Worm (Caenorhabditis elegans) whole organism, young adult: ENCODE data around the gene F53A10.2.

Experiments
- B0035.1 ChIP-seq: sonication (generic microtip); optimal IDR thresholded peaks from 2 replicates; lab custom pipeline; 2016; ENCODE audit warnings: missing genetic modification characterization, mild to moderate bottlenecking, missing compliant biosample characterization, missing genotype, missing genetic modification reagents
- B0336.3 ChIP-seq: fragments of 200-800 bp; sonication (Bioruptor generic); IDR thresholded peaks from 2 replicates; pipeline ENCODE4 v1.3.6; 2022; ENCODE audit warnings: missing genetic modification characterization, missing compliant biosample characterization
- F10E7.11 ChIP-seq: sonication (generic microtip); optimal IDR thresholded peaks from 2 replicates; lab custom pipeline; 2017; ENCODE audit warnings: mild to moderate bottlenecking, missing genetic modification characterization, moderate library complexity, missing compliant biosample characterization
- F22D6.2 ChIP-seq: sonication (generic microtip); optimal IDR thresholded peaks from 2 replicates; lab custom pipeline; 2016; ENCODE audit warnings: mild to moderate bottlenecking, missing genetic modification characterization, missing compliant biosample characterization
- F57A8.1 ChIP-seq: fragments of 200-800 bp; sonication (Bioruptor generic); optimal IDR thresholded peaks from 2 replicates; lab custom pipeline; 2018; ENCODE audit warnings: mild to moderate bottlenecking, missing genetic modification characterization, moderate library complexity, missing compliant biosample characterization
- Y53G8AR.9 ChIP-seq: fragments of 200-800 bp; sonication (Bioruptor generic); conservative IDR thresholded peaks from 2 replicates; pipeline ENCODE4 v1.3.6; 2022; ENCODE audit warnings: missing genetic modification reagents, missing genetic modification characterization, missing compliant biosample characterization
- Y95B8A.8 ChIP-seq: fragments of 200-800 bp; sonication (Bioruptor generic); IDR thresholded peaks from 2 replicates; pipeline ENCODE4 v1.3.6; 2022; ENCODE audit warnings: missing genetic modification reagents, missing genetic modification characterization, missing compliant biosample characterization
- athp-1 ChIP-seq: sonication (generic microtip); optimal IDR thresholded peaks from 2 replicates; lab custom pipeline; 2017; ENCODE audit warnings: mild to moderate bottlenecking, missing genetic modification characterization, missing compliant biosample characterization
- attf-3 ChIP-seq: fragments of 200-800 bp; sonication (Bioruptor generic); conservative IDR thresholded peaks from 2 replicates; pipeline ENCODE4 v1.3.6; 2022; ENCODE audit warnings: missing genetic modification reagents, missing genetic modification characterization, missing compliant biosample characterization
- attf-5 ChIP-seq: fragments of 200-800 bp; sonication (Bioruptor generic); optimal IDR thresholded peaks from 2 replicates; lab custom pipeline; 2018; ENCODE audit warnings: mild to moderate bottlenecking, missing genetic modification characterization, missing compliant biosample characterization
- bed-2 ChIP-seq: fragments of 200-800 bp; sonication (Bioruptor generic); IDR thresholded peaks from 2 replicates; pipeline ENCODE4 v1.3.6; 2022; ENCODE audit warnings: missing genetic modification reagents, missing genetic modification characterization, missing compliant biosample characterization
- ceh-58 ChIP-seq: fragments of 200-800 bp; sonication (Bioruptor generic); IDR thresholded peaks from 2 replicates; pipeline ENCODE4 v1.3.6; 2022; ENCODE audit warnings: missing genetic modification characterization, missing compliant biosample characterization
- ceh-79 ChIP-seq: sonication (generic microtip); optimal IDR thresholded peaks from 2 replicates; lab custom pipeline; 2017; ENCODE audit warnings: mild to moderate bottlenecking, missing genetic modification characterization, missing compliant biosample characterization
- chd-7 ChIP-seq: sonication (generic microtip); optimal IDR thresholded peaks from 2 replicates; lab custom pipeline; 2016; ENCODE audit warnings: mild to moderate bottlenecking, missing genetic modification characterization, moderate library complexity, missing compliant biosample characterization
- dpff-1 ChIP-seq: sonication (generic microtip); optimal IDR thresholded peaks from 2 replicates; lab custom pipeline; 2017; ENCODE audit warnings: mild to moderate bottlenecking, missing genetic modification characterization, missing compliant biosample characterization
- egrh-3 ChIP-seq: fragments of 200-800 bp; sonication (Bioruptor generic); IDR thresholded peaks from 2 replicates; pipeline ENCODE4 v1.3.6; 2022; ENCODE audit warnings: missing genetic modification reagents, missing genetic modification characterization, missing compliant biosample characterization
- gei-17 ChIP-seq: fragments of 200-800 bp; sonication (Bioruptor generic); optimal IDR thresholded peaks from 2 replicates; lab custom pipeline; 2018; ENCODE audit warnings: mild to moderate bottlenecking, missing genetic modification characterization, missing compliant biosample characterization
- hlh-12 ChIP-seq: sonication (generic microtip); optimal IDR thresholded peaks from 2 replicates; lab custom pipeline; 2016; ENCODE audit warnings: missing genetic modification characterization, missing compliant biosample characterization
- hmg-1.2 ChIP-seq: fragments of 200-800 bp; sonication (Bioruptor generic); IDR thresholded peaks from 2 replicates; pipeline ENCODE4 v1.3.6; 2022; ENCODE audit warnings: missing genetic modification reagents, missing genetic modification characterization, missing compliant biosample characterization
- hmg-20 ChIP-seq: fragments of 200-800 bp; sonication (Bioruptor generic); IDR thresholded peaks from 2 replicates; pipeline ENCODE4 v1.3.6; 2022; ENCODE audit warnings: missing genetic modification reagents, missing genetic modification characterization, missing compliant biosample characterization
- hrde-1 ChIP-seq: sonication (generic microtip); optimal IDR thresholded peaks from 2 replicates; lab custom pipeline; 2016; ENCODE audit warnings: missing genetic modification characterization, mild to moderate bottlenecking, missing compliant biosample characterization, moderate library complexity, missing genotype, missing genetic modification reagents, borderline replicate concordance
- lag-1 ChIP-seq: fragments of 200-800 bp; sonication (Bioruptor generic); IDR thresholded peaks from 2 replicates; pipeline ENCODE4 v1.3.6; 2022; ENCODE audit warnings: missing genetic modification reagents, missing genetic modification characterization, missing compliant biosample characterization
- let-607 ChIP-seq, 2 experiments: fragments of 200-800 bp in 1 of 2; sonication (Bioruptor generic) in 1 of 2; sonication (generic microtip) in 1 of 2; optimal IDR thresholded peaks; 2 replicates each; lab custom pipeline; 2016 to 2018; ENCODE audit warnings: mild to moderate bottlenecking in 2 of 2, missing compliant biosample characterization in 2 of 2, missing genetic modification characterization in 2 of 2, moderate library complexity in 2 of 2, missing genotype in 1 of 2
- lsl-1 ChIP-seq: fragments of 200-800 bp; sonication (Bioruptor generic); optimal IDR thresholded peaks from 2 replicates; lab custom pipeline; 2018; ENCODE audit warnings: mild to moderate bottlenecking, missing genetic modification characterization, moderate library complexity, missing compliant biosample characterization
- madf-10 ChIP-seq: sonication (generic microtip); optimal IDR thresholded peaks from 2 replicates; lab custom pipeline; 2016; ENCODE audit warnings: mild to moderate bottlenecking, missing genetic modification characterization, missing compliant biosample characterization
- madf-6 ChIP-seq: fragments of 200-800 bp; sonication (Bioruptor generic); IDR thresholded peaks from 2 replicates; pipeline ENCODE4 v1.3.6; 2022; ENCODE audit warnings: missing genetic modification reagents, missing genetic modification characterization, missing compliant biosample characterization
- mxl-1 ChIP-seq: sonication (generic microtip); optimal IDR thresholded peaks from 2 replicates; lab custom pipeline; 2016; ENCODE audit warnings: missing genetic modification characterization, missing compliant biosample characterization
- nfya-1 ChIP-seq: sonication (generic microtip); optimal IDR thresholded peaks from 2 replicates; lab custom pipeline; 2017; ENCODE audit warnings: antibody characterized with exemption, missing compliant biosample characterization, missing genetic modification characterization, borderline replicate concordance; ENCODE audit not compliant: insufficient read depth
- nhr-80 ChIP-seq: sonication (generic microtip); optimal IDR thresholded peaks from 2 replicates; lab custom pipeline; 2016; ENCODE audit warnings: missing genetic modification characterization, missing compliant biosample characterization
- nhr-90 ChIP-seq: sonication (generic microtip); optimal IDR thresholded peaks from 2 replicates; lab custom pipeline; 2016; ENCODE audit warnings: missing genotype, mild to moderate bottlenecking, missing genetic modification characterization, missing compliant biosample characterization
- pbrm-1 ChIP-seq: fragments of 200-800 bp; sonication (Bioruptor generic); IDR thresholded peaks from 2 replicates; pipeline ENCODE4 v1.3.6; 2022; ENCODE audit warnings: missing genetic modification reagents, missing genetic modification characterization, missing compliant biosample characterization
- rcor-1 ChIP-seq: fragments of 200-800 bp; sonication (Bioruptor generic); IDR thresholded peaks from 2 replicates; pipeline ENCODE4 v1.3.6; 2022; ENCODE audit warnings: missing genetic modification reagents, missing genetic modification characterization, missing compliant biosample characterization
- rpc-1 ChIP-seq, 2 experiments: fragments of 150-350 bp in 1 of 2; sonication (generic microtip) in 1 of 2; optimal IDR thresholded peaks; 2 replicates each; lab custom pipeline; 2014 to 2018; ENCODE audit warnings: missing biosample characterization in 1 of 2, missing genetic modification characterization in 1 of 2, missing genetic modification reagents in 1 of 2, missing genotype in 1 of 2
- snpc-1.3 ChIP-seq: sonication (generic microtip); optimal IDR thresholded peaks from 2 replicates; lab custom pipeline; 2017; ENCODE audit warnings: missing genetic modification characterization, mild to moderate bottlenecking, missing compliant biosample characterization, antibody characterized with exemption, moderate library complexity, missing genotype, missing genetic modification reagents; ENCODE audit not compliant: insufficient read depth
- snpc-3.4 ChIP-seq: sonication (generic microtip); optimal IDR thresholded peaks from 2 replicates; lab custom pipeline; 2017; ENCODE audit warnings: missing genetic modification characterization, mild to moderate bottlenecking, missing compliant biosample characterization, antibody characterized with exemption, moderate library complexity, missing genotype, missing genetic modification reagents
- tbx-9 ChIP-seq: sonication (generic microtip); optimal IDR thresholded peaks from 2 replicates; lab custom pipeline; 2016; ENCODE audit warnings: borderline replicate concordance, missing genetic modification characterization, inconsistent platforms, missing compliant biosample characterization
- unc-130 ChIP-seq: sonication (generic microtip); optimal IDR thresholded peaks from 2 replicates; lab custom pipeline; 2016; ENCODE audit warnings: missing genetic modification reagents, missing genetic modification characterization, missing compliant biosample characterization
- zfh-2 ChIP-seq: fragments of 200-800 bp; sonication (Bioruptor generic); conservative IDR thresholded peaks from 2 replicates; pipeline ENCODE4 v1.3.6; 2022; ENCODE audit warnings: missing genetic modification reagents, missing genetic modification characterization, missing compliant biosample characterization
- ztf-18 ChIP-seq: sonication (generic microtip); optimal IDR thresholded peaks from 2 replicates; lab custom pipeline; 2016; ENCODE audit warnings: missing genotype, mild to moderate bottlenecking, missing genetic modification characterization, missing compliant biosample characterization
- ztf-26 ChIP-seq: sonication (generic microtip); optimal IDR thresholded peaks from 2 replicates; lab custom pipeline; 2017; ENCODE audit warnings: missing genetic modification characterization, missing compliant biosample characterization

F53A10.2 gene

ce11 chrII:1172080-1172575, 25.0 kb upstream of the F53A10.2 start, which contains the start of gene dlhd-1:
Gene dlhd-1 (minus strand): TSS chrII:1172130.
- TF ChIP-seq chd-7 (tag; lab: Kevin White, UChicago) = no peak
- peak; percentile 14 for TF ChIP-seq nhr-80

- no peak for TF ChIP-seq hmg-20
- no peak for TF ChIP-seq unc-130 (GFP tag; lab: Kevin White, UChicago)
- TF ChIP-seq mxl-1 (tag; lab: Kevin White, UChicago) = no peak
- no peak for TF ChIP-seq tbx-9 (tag; lab: Kevin White, UChicago)
- TF ChIP-seq hrde-1 = no peak
- no peak for TF ChIP-seq nfya-1
- TF ChIP-seq madf-10 = no peak
- TF ChIP-seq athp-1 (tag; lab: Kevin White, UChicago) = no peak
- no peak for TF ChIP-seq let-607 (tag; optimal IDR thresholded peaks at IDR 0.05; lab: Kevin White, UChicago)
- TF ChIP-seq F10E7.11 = no peak
- TF ChIP-seq dpff-1 (tag; lab: Kevin White, UChicago) = no peak
- no peak for TF ChIP-seq pbrm-1 (GFP tag; lab: Robert Waterston, UW)
- no peak for TF ChIP-seq Y53G8AR.9 (GFP tag; lab: Robert Waterston, UW)
- TF ChIP-seq F57A8.1 (GFP tag; lab: Kevin White, UChicago) = no peak
- TF ChIP-seq zfh-2 (GFP tag; lab: Robert Waterston, UW) = no peak
- TF ChIP-seq nhr-90 = no peak
- no peak for TF ChIP-seq bed-2 (GFP tag; lab: Robert Waterston, UW)
- TF ChIP-seq attf-5 (GFP tag; lab: Kevin White, UChicago) = no peak
- no peak for TF ChIP-seq ceh-58 (GFP tag; lab: Robert Waterston, UW)
Measured at ce11 chrII:1179223-1179622, 18.0 kb upstream of the F53A10.2 start, which contains the start of gene nas-27. Gene nas-27 (minus strand): TSS chrII:1179323.

ce11 chrII:1188137-1188536, 9.0 kb upstream of the F53A10.2 start:
- TF ChIP-seq egrh-3 (GFP tag; lab: Robert Waterston, UW) (0 out of 2 replicates have a peak, but pooled peaks have one; percentile 44), dpff-1 (tag; lab: Kevin White, UChicago) (no peak), nhr-80 (peak; percentile 11), hmg-1.2 (GFP tag; lab: Robert Waterston, UW) (peak; percentile 92), snpc-3.4 (tag; lab: Kevin White, UChicago) (no peak)

- TF ChIP-seq nhr-80 (peak; percentile 34), hmg-1.2 (GFP tag; lab: Robert Waterston, UW) (peak; percentile 90), ceh-58 (GFP tag; lab: Robert Waterston, UW) (no peak)
Measured at ce11 chrII:1189652-1190051, 7.5 kb upstream of the F53A10.2 start.

ce11 chrII:1191853-1192252, 5.3 kb upstream of the F53A10.2 start:
- TF ChIP-seq rcor-1 (GFP tag; lab: Robert Waterston, UW) (no peak), rpc-1 (optimal IDR thresholded peaks at IDR 0.05; lab: Kevin White, UChicago) (no peak), rpc-1 (tag; optimal IDR thresholded peaks at IDR 0.05; lab: Kevin White, UChicago) (no peak)

ce11 chrII:1196129-1196528, 1.0 kb upstream of the F53A10.2 start:
- TF ChIP-seq ceh-79 (tag; lab: Kevin White, UChicago) (no peak), nhr-80 (no peak), attf-3 (GFP tag; lab: Robert Waterston, UW) (no peak), snpc-1.3 (tag; lab: Kevin White, UChicago) (no peak), hlh-12 (no peak), lag-1 (GFP tag; lab: Robert Waterston, UW) (no peak), madf-6 (no peak), B0336.3 (GFP tag; lab: Robert Waterston, UW) (no peak), lsl-1 (GFP tag; lab: Kevin White, UChicago) (no peak), ztf-26 (tag; lab: Kevin White, UChicago) (no peak), B0035.1 (tag; lab: Kevin White, UChicago) (no peak), Y95B8A.8 (no peak), F22D6.2 (tag; lab: Kevin White, UChicago) (no peak), rcor-1 (GFP tag; lab: Robert Waterston, UW) (no peak), ztf-18 (no peak), gei-17 (GFP tag; lab: Kevin White, UChicago) (no peak)
